Worm (Caenorhabditis elegans): ENCODE measurements around the gene F46F5.7.

DNA sequence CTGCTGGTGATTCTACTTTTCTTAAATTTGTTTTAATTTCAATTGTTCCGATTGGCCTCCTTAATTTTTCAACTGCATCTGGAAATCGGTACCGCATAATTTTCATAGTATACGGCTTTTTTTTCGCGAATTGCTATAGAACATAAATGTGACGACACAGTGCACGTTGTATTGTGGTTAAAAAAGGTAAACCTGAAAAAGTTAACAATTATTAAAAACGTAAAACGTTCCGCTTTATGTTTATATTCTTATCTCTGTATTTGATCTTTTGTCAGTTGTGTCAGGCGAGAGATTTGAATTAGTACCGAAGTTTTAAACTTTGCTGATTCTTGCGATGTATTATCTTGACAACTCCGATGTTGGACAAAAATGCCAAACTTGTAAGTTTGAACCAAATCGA is 41.1 kb upstream of the F46F5.7 start, which contains the start of gene Y46B2A.4:
- TF ChIP-seq somi-1 (GFP tag; optimal IDR thresholded peaks at IDR 0.05) = no peak
- TF ChIP-seq sea-2 (GFP tag; IDR thresholded peaks at IDR 0.05) = no peak
- no peak for TF ChIP-seq hlh-26 (GFP tag; conservative IDR thresholded peaks at IDR 0.05)
- TF ChIP-seq pha-4 (tag; optimal IDR thresholded peaks at IDR 0.05) = no peak
- no peak for TF ChIP-seq ZK185.1 (tag; optimal IDR thresholded peaks at IDR 0.05; ENCODE audit: poor library complexity, severe bottlenecking)
- TF ChIP-seq B0336.3 (GFP tag; IDR thresholded peaks at IDR 0.05) = no peak
- no peak for TF ChIP-seq D2030.7 (GFP tag; IDR thresholded peaks at IDR 0.05)
- TF ChIP-seq ztf-6 (GFP tag; IDR thresholded peaks at IDR 0.05) = no peak
- TF ChIP-seq dpl-1 (GFP tag; optimal IDR thresholded peaks at IDR 0.05) = no peak
- no peak for TF ChIP-seq unc-130 (GFP tag; optimal IDR thresholded peaks at IDR 0.05)
- TF ChIP-seq ceh-79 (tag; optimal IDR thresholded peaks at IDR 0.05) = no peak
- TF ChIP-seq tbx-9 (tag; optimal IDR thresholded peaks at IDR 0.05; ENCODE audit: borderline replicate concordance) = no peak
- TF ChIP-seq unc-62 (GFP tag; optimal IDR thresholded peaks at IDR 0.05) = no peak
- TF ChIP-seq nhr-27 (tag; optimal IDR thresholded peaks at IDR 0.05) = no peak

All from whole organism, young adult.